Fruit fly (Drosophila melanogaster) whole organism, pupa: Measurements from ENCODE around the gene ttm2.
A peak's percentile ranks its signal among the peaks of the same experiment; 100 is the strongest.

Source experiments
- CG10348 ChIP-seq: fragments of 200-800 bp; sonication (Bioruptor generic); IDR thresholded peaks from 2 replicates; pipeline ENCODE4 v1.3.6; 2022; ENCODE audit warnings: missing biosample characterization, missing genetic modification characterization
- CG12605 ChIP-seq: fragments of 200-800 bp; sonication (Bioruptor generic); IDR thresholded peaks from 2 replicates; pipeline ENCODE4 v1.3.6; 2022; ENCODE audit warnings: missing biosample characterization, missing genetic modification characterization
- CG13204 ChIP-seq: fragments of 200-800 bp; sonication (Bioruptor generic); optimal IDR thresholded peaks from 2 replicates; lab custom pipeline; 2018; ENCODE audit warnings: missing biosample characterization, mild to moderate bottlenecking, missing genetic modification characterization, moderate library complexity
- EcR ChIP-seq: fragments of 200-800 bp; sonication (Bioruptor generic); optimal IDR thresholded peaks from 3 replicates; lab custom pipeline; 2019; ENCODE audit warnings: missing biosample characterization, missing genetic modification characterization, mild to moderate bottlenecking, moderate library complexity, missing genetic modification reagents
- Pif1A ChIP-seq: fragments of 200-800 bp; sonication (Bioruptor generic); optimal IDR thresholded peaks from 3 replicates; lab custom pipeline; 2016; ENCODE audit warnings: missing biosample characterization, missing genetic modification characterization

DNA sequence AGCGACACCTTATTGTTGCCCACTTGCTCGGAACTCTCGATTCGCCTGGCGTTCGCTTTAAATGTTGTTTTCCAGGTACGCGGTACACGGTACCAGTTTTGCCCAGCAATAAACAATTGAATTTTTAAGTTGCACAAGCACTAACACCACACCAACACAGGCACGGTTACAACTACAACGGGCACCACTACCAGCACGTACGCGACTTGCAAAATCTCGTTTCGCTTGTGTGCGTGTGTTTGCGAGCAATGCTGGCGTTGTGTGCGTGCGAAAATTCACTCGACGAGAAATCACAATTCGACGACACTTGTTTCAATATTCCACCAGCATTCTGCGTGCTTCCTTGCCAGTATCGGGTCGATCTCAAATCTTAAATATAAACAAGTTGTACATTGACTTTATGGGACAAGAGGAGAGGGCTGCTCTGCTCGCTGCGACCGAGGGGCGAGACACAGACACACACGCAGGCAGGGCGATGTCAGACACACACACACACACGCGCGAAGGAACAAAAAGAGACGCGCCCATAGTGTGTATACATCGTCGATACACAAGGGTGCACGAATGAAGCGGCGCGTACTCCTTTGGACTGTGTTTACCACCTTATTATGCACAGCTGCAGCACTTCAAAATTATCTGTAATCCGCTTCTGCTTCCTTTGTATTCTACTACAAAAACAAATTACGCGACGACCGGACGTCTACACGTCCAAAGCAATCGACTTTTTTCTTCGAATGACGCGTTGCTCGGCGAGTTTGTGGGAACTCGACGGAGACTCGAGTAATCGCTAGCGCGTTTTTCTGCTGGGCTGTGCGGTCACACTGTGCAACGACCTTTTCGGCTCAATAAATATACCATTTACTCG is 44.4 kb downstream of the ttm2 start, which contains the start of gene fwd:
- peak; percentile 63 for TF ChIP-seq EcR (GFP tag; lab: Kevin White, UChicago)
- 0 out of 2 replicates have a peak, but pooled peaks have one; percentile 14 for TF ChIP-seq CG12605 (GFP tag; lab: Robert Waterston, UW)
- TF ChIP-seq Pif1A (GFP tag; lab: Kevin White, UChicago): no peak
- TF ChIP-seq CG10348 (GFP tag; lab: Robert Waterston, UW): no peak
- TF ChIP-seq CG13204 (GFP tag; lab: Kevin White, UChicago): no peak
